Fruit fly (Drosophila melanogaster) whole organism, wandering third instar larva: ENCODE data around the gene CG17111.

ENCODE experiments used
- Abd-B ChIP-seq: fragments of >200 bp; optimal IDR thresholded peaks from 2 replicates; lab custom pipeline; 2017; ENCODE audit warnings: missing biosample characterization, missing genetic modification characterization
- dl ChIP-seq, 2 experiments: fragments of 175-275, 200-275 bp in 1 of 2; fragments of 200-275 bp in 1 of 2; sonication (Bioruptor generic); optimal IDR thresholded peaks; lab custom pipeline; 2018; ENCODE audit warnings: mild to moderate bottlenecking in 2 of 2, missing biosample characterization in 2 of 2, missing genetic modification characterization in 2 of 2, moderate library complexity in 2 of 2; ENCODE audit not compliant: partially characterized antibody in 2 of 2, insufficient read depth in 1 of 2
- fru ChIP-seq: fragments of 200-800 bp; sonication (Bioruptor generic); optimal IDR thresholded peaks from 3 replicates; lab custom pipeline; 2016; ENCODE audit warnings: missing biosample characterization, mild to moderate bottlenecking, missing genetic modification characterization
- woc ChIP-seq: sonication (Bioruptor generic); optimal IDR thresholded peaks from 2 replicates; lab custom pipeline; 2016; ENCODE audit warnings: missing biosample characterization, mild to moderate bottlenecking, missing genetic modification characterization

dm6 chr3R:23060166-23060565 is 6.9 kb downstream of the CG17111 start:
- TF ChIP-seq dl (GFP tag; optimal IDR thresholded peaks at IDR 0.05; lab: Kevin White, UChicago; ENCODE audit: insufficient read depth in 1 of 2, partially characterized antibody in 2 of 2) (no peak), fru (no peak), Abd-B (GFP tag; lab: Kevin White, UChicago) (no peak), woc (GFP tag; lab: Kevin White, UChicago) (no peak)
